Worm (Caenorhabditis elegans) whole organism, L1 larva: ENCODE results near the gene grd-14.

Source experiments
- ama-1 ChIP-seq: fragments of 150-350 bp; optimal IDR thresholded peaks from 2 replicates; lab custom pipeline; 2014
- egl-27 ChIP-seq, 2 experiments: fragments of 150-350 bp in 1 of 2; sonication (generic microtip); optimal IDR thresholded peaks; 3 replicates each; lab custom pipeline; 2017 to 2018; ENCODE audit warnings: missing biosample characterization in 2 of 2, missing genetic modification characterization in 2 of 2, missing genetic modification reagents in 2 of 2
- elt-2 ChIP-seq: sonication (generic microtip); optimal IDR thresholded peaks from 2 replicates; lab custom pipeline; 2016; ENCODE audit warnings: missing genetic modification characterization, mild to moderate bottlenecking, inconsistent platforms, missing compliant biosample characterization, missing genetic modification reagents
- nhr-237 ChIP-seq: fragments of 150-350 bp; optimal IDR thresholded peaks from 2 replicates; lab custom pipeline; 2014; ENCODE audit warnings: missing biosample characterization, missing genetic modification characterization
- tlp-1 ChIP-seq: fragments of 150-350 bp; optimal IDR thresholded peaks from 2 replicates; lab custom pipeline; 2014; ENCODE audit warnings: missing biosample characterization, missing genetic modification characterization
- unc-62 ChIP-seq: fragments of 150-350 bp; optimal IDR thresholded peaks from 2 replicates; lab custom pipeline; 2014; ENCODE audit warnings: missing biosample characterization, missing genetic modification reagents, missing genetic modification characterization
- xbp-1 ChIP-seq: sonication (generic microtip); optimal IDR thresholded peaks from 2 replicates; lab custom pipeline; 2016; ENCODE audit warnings: missing genetic modification characterization, missing compliant biosample characterization
- ztf-4 ChIP-seq: fragments of 150-350 bp; optimal IDR thresholded peaks from 2 replicates; lab custom pipeline; 2014; ENCODE audit warnings: missing biosample characterization, missing genetic modification characterization

DNA sequence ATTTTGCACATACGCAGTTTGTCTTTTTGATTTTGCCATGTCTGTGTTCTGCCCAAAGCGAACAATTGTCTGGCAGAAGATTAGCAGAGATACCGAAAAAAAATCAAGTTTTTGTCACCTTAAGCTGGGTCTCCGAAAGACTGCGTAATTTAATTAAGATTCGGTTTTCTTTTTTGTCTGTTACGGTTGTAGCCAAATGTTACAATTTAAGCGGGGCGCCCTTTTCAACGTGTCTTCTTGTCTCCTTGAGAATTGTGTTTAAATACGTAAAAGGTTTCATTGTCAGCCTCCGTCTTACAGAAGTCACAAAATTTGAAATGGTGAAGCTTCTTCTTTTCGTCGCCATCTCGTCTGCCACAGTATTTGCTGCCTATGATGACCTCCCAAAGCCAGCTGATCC is at the start of gene grd-14:
- no peak for TF ChIP-seq ztf-4 (tag; lab: Kevin White, UChicago)
- TF ChIP-seq nhr-237, result no peak
- TF ChIP-seq xbp-1 (tag; lab: Kevin White, UChicago), result no peak
- no peak for TF ChIP-seq egl-27 (tag; optimal IDR thresholded peaks at IDR 0.05; lab: Kevin White, UChicago)
- no peak for TF ChIP-seq elt-2
- no peak for TF ChIP-seq tlp-1 (tag; lab: Kevin White, UChicago)
- TF ChIP-seq ama-1 (lab: Kevin White, UChicago), result no peak
- TF ChIP-seq unc-62 (GFP tag; lab: Kevin White, UChicago), result no peak
